Worm (Caenorhabditis elegans) whole organism, L3 larva: ENCODE results near the gene rad-54.L2.

Source experiments
- ama-1 ChIP-seq: fragments of 150-350 bp; optimal IDR thresholded peaks from 2 replicates; lab custom pipeline; 2018
- ceh-28 ChIP-seq: fragments of 150-350 bp; optimal IDR thresholded peaks from 2 replicates; lab custom pipeline; 2014; ENCODE audit warnings: missing biosample characterization, missing genetic modification reagents, missing genetic modification characterization
- egl-5 ChIP-seq: fragments of 150-350 bp; optimal IDR thresholded peaks from 2 replicates; lab custom pipeline; 2017; ENCODE audit warnings: missing biosample characterization, missing genetic modification reagents, missing genetic modification characterization, inconsistent platforms
- fkh-10 ChIP-seq: sonication (generic microtip); optimal IDR thresholded peaks from 2 replicates; lab custom pipeline; 2017; ENCODE audit warnings: missing biosample characterization, missing genetic modification reagents, missing genetic modification characterization
- fkh-2 ChIP-seq: fragments of 150-350 bp; optimal IDR thresholded peaks from 2 replicates; lab custom pipeline; 2014; ENCODE audit warnings: missing biosample characterization, missing genetic modification reagents, missing genetic modification characterization
- hmg-11 ChIP-seq: sonication (generic microtip); optimal IDR thresholded peaks from 2 replicates; lab custom pipeline; 2016; ENCODE audit warnings: missing genetic modification characterization, missing compliant biosample characterization
- nhr-237 ChIP-seq: fragments of 150-350 bp; optimal IDR thresholded peaks from 2 replicates; lab custom pipeline; 2014; ENCODE audit warnings: missing biosample characterization, missing genetic modification characterization
- nhr-25 ChIP-seq: sonication (generic microtip); optimal IDR thresholded peaks from 2 replicates; lab custom pipeline; 2017; ENCODE audit warnings: missing biosample characterization, missing genetic modification characterization
- nhr-28 ChIP-seq: fragments of 150-350 bp; optimal IDR thresholded peaks from 2 replicates; lab custom pipeline; 2014; ENCODE audit warnings: missing biosample characterization, missing genetic modification characterization
- snpc-4 ChIP-seq: fragments of 150-350 bp; optimal IDR thresholded peaks from 2 replicates; lab custom pipeline; 2014; ENCODE audit warnings: missing biosample characterization, missing genetic modification characterization
- unc-62 ChIP-seq: fragments of 150-350 bp; sonication (generic microtip); optimal IDR thresholded peaks from 4 replicates; lab custom pipeline; 2014; ENCODE audit warnings: missing biosample characterization, missing genetic modification reagents, missing genetic modification characterization
- zag-1 ChIP-seq: fragments of 150-350 bp; optimal IDR thresholded peaks from 2 replicates; lab custom pipeline; 2014; ENCODE audit warnings: missing biosample characterization, missing genetic modification characterization
- ztf-4 ChIP-seq: fragments of 150-350 bp; optimal IDR thresholded peaks from 2 replicates; lab custom pipeline; 2014; ENCODE audit warnings: missing biosample characterization, missing genetic modification characterization

ce11 chrIV:8881181-8881580 is 12.7 kb upstream of the rad-54.L2 start, which contains the start of gene C09G9.8:
- TF ChIP-seq ceh-28 (no peak), fkh-10 (GFP tag; lab: Kevin White, UChicago) (no peak), ztf-4 (tag; lab: Kevin White, UChicago) (no peak), fkh-2 (no peak), egl-5 (no peak), zag-1 (tag; lab: Kevin White, UChicago) (no peak), nhr-25 (tag; lab: Kevin White, UChicago) (no peak), nhr-237 (no peak), nhr-28 (tag; lab: Kevin White, UChicago) (no peak), ama-1 (no peak), snpc-4 (tag; lab: Kevin White, UChicago) (no peak), unc-62 (no peak), hmg-11 (tag; lab: Kevin White, UChicago) (no peak)
